Worm (Caenorhabditis elegans): ENCODE results near the gene nhr-22.

DNA sequence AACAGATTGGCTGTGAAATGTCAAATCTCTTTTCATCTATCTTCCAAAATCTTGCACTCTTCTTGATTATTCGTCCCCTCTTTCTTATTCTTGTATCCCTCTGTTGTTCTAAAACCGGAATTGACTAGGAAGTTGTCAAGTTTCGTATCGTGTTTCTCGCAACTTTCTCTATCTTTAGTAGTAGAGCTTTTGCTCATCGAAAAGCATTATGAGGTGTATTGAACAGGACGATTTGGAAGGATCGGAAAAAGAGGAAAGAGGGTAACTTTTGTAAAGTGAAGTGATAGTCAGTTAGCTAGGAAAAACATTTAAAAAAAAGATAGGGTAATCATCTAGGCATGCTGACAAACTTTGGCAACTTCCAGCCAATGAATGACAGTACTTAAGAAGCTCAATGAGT is 46.9 kb upstream of the nhr-22 start:
- TF ChIP-seq ceh-9 (tag; optimal IDR thresholded peaks at IDR 0.05) (no peak), Y22D7AL.16 (tag; optimal IDR thresholded peaks at IDR 0.05) (no peak), ahr-1 (tag; optimal IDR thresholded peaks at IDR 0.05) (no peak), elt-2 (tag; optimal IDR thresholded peaks at IDR 0.05) (no peak), rnt-1 (tag; optimal IDR thresholded peaks at IDR 0.05) (no peak), nfya-1 (tag; optimal IDR thresholded peaks at IDR 0.05) (no peak), pha-4 (tag; optimal IDR thresholded peaks at IDR 0.05) (no peak), ceh-14 (tag; optimal IDR thresholded peaks at IDR 0.05) (no peak), ztf-16 (tag; optimal IDR thresholded peaks at IDR 0.05) (no peak), tbx-2 (tag; optimal IDR thresholded peaks at IDR 0.05) (no peak)

All from whole organism, late embryonic.